Worm (Caenorhabditis elegans) whole organism, midembryonic: ENCODE measurements around the gene pax-2.

Source experiments
- T22C8.4 ChIP-seq: fragments of 200-800 bp; sonication (Bioruptor generic); IDR thresholded peaks from 2 replicates; pipeline ENCODE4 v1.3.6; 2022; ENCODE audit warnings: missing genetic modification characterization, missing compliant biosample characterization
- cog-1 ChIP-seq: sonication (generic microtip); optimal IDR thresholded peaks from 2 replicates; lab custom pipeline; 2016; ENCODE audit warnings: missing genetic modification characterization, missing compliant biosample characterization
- flt-1 ChIP-seq: fragments of 200-800 bp; sonication (Bioruptor generic); IDR thresholded peaks from 2 replicates; pipeline ENCODE4 v1.3.6; 2022; ENCODE audit warnings: missing genetic modification characterization, missing compliant biosample characterization
- klf-2 ChIP-seq: fragments of 200-800 bp; sonication (Bioruptor generic); conservative IDR thresholded peaks from 2 replicates; pipeline ENCODE4 v1.3.6; 2022; ENCODE audit warnings: missing genetic modification reagents, missing genetic modification characterization, missing compliant biosample characterization
- med-1 ChIP-seq: sonication (generic microtip); optimal IDR thresholded peaks from 2 replicates; lab custom pipeline; 2017; ENCODE audit warnings: missing genetic modification characterization, mild to moderate bottlenecking, missing compliant biosample characterization, antibody characterized with exemption, missing genetic modification reagents; ENCODE audit not compliant: insufficient read depth
- ref-1 ChIP-seq: fragments of 200-800 bp; sonication (Bioruptor generic); conservative IDR thresholded peaks from 2 replicates; pipeline ENCODE4 v1.3.6; 2022; ENCODE audit warnings: missing genetic modification reagents, missing genetic modification characterization, missing compliant biosample characterization
- tab-1 ChIP-seq: fragments of 200-800 bp; sonication (Bioruptor generic); IDR thresholded peaks from 2 replicates; pipeline ENCODE4 v1.3.6; 2022; ENCODE audit warnings: missing genetic modification characterization, missing compliant biosample characterization
- ztf-23 ChIP-seq: fragments of 200-800 bp; sonication (Bioruptor generic); IDR thresholded peaks from 2 replicates; pipeline ENCODE4 v1.3.6; 2022; ENCODE audit warnings: missing genetic modification reagents, missing genetic modification characterization, missing compliant biosample characterization
- ztf-29 ChIP-seq: fragments of 200-800 bp; sonication (Bioruptor generic); IDR thresholded peaks from 2 replicates; pipeline ENCODE4 v1.3.6; 2022; ENCODE audit warnings: missing genetic modification reagents, missing genetic modification characterization, missing compliant biosample characterization

Gene pax-2

ce11 chrIV:4204275-4204674 lies at the start of gene pax-2:
Gene pax-2 (minus strand): TSS chrIV:4204375.
- TF ChIP-seq T22C8.4 (GFP tag; lab: Robert Waterston, UW), result no peak
- TF ChIP-seq klf-2 (GFP tag; lab: Robert Waterston, UW), result no peak
- no peak for TF ChIP-seq med-1 (GFP tag; lab: Kevin White, UChicago)
- TF ChIP-seq ref-1 (GFP tag; lab: Robert Waterston, UW), result no peak
- no peak for TF ChIP-seq ztf-23 (GFP tag; lab: Robert Waterston, UW)
- no peak for TF ChIP-seq flt-1 (GFP tag; lab: Robert Waterston, UW)
- no peak for TF ChIP-seq cog-1 (tag; lab: Kevin White, UChicago)
- TF ChIP-seq tab-1 (GFP tag; lab: Robert Waterston, UW), result no peak
- TF ChIP-seq ztf-29, result no peak

DNA sequence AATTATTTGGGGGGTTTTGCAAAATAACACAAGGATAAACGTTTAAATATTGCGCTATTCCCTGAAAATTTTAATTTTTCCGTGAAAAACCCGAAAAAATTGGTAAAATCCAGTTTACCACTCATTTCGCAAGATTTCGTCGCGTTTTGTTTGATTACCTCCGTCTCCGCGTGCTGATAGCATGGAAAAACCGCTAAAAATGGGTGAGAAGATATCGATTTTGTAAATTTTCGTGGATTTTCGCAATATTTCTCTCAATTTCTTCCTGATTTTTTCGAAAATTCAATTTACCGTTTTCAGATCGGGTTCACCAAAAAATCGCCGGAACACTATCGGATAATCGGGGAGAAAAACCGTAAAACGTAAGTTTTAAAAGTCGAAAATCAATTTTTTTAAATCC lies 43.6 kb upstream of the pax-2 start, which contains the start of gene ama-1:
Gene ama-1 (plus strand): TSS at position 301 of the 400 bp plus-strand sequence.
- no peak for TF ChIP-seq flt-1 (GFP tag; lab: Robert Waterston, UW)
- TF ChIP-seq ref-1 (GFP tag; lab: Robert Waterston, UW), result no peak
- TF ChIP-seq T22C8.4 (GFP tag; lab: Robert Waterston, UW), result no peak
- no peak for TF ChIP-seq cog-1 (tag; lab: Kevin White, UChicago)
- TF ChIP-seq med-1 (GFP tag; lab: Kevin White, UChicago), result no peak
- no peak for TF ChIP-seq klf-2 (GFP tag; lab: Robert Waterston, UW)
- no peak for TF ChIP-seq ztf-29
- no peak for TF ChIP-seq ztf-23 (GFP tag; lab: Robert Waterston, UW)
- no peak for TF ChIP-seq tab-1 (GFP tag; lab: Robert Waterston, UW)

DNA sequence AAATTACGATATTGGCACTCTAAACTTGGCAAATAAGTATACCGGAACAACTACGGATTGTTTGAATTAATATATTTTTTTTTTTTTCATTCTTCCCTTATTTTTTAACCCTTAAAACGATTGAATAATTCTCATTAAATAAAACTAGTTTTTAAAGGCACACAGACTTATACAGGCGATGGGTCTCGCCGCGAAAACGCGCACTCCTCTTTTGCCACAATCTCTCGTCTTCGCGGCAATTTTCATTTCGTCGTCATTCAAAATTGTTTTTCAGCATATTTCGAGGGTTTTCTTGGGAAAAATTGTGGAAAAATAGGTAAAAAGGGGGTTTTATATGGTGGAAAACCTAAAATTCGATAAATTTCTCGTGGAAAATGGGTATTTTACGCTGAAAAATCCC lies 43.2 kb upstream of the pax-2 start:
- TF ChIP-seq ref-1 (GFP tag; lab: Robert Waterston, UW), result no peak
- no peak for TF ChIP-seq med-1 (GFP tag; lab: Kevin White, UChicago)
- TF ChIP-seq ztf-23 (GFP tag; lab: Robert Waterston, UW), result no peak
- TF ChIP-seq tab-1 (GFP tag; lab: Robert Waterston, UW), result no peak
- TF ChIP-seq flt-1 (GFP tag; lab: Robert Waterston, UW), result no peak
- no peak for TF ChIP-seq klf-2 (GFP tag; lab: Robert Waterston, UW)
- no peak for TF ChIP-seq T22C8.4 (GFP tag; lab: Robert Waterston, UW)
- TF ChIP-seq ztf-29, result no peak
- no peak for TF ChIP-seq cog-1 (tag; lab: Kevin White, UChicago)

ce11 chrIV:4246493-4246892 lies 42.3 kb upstream of the pax-2 start, which contains the start of gene ttr-20:
Gene ttr-20 (plus strand): TSS chrIV:4246793.
- no peak for TF ChIP-seq cog-1 (tag; lab: Kevin White, UChicago)
- no peak for TF ChIP-seq klf-2 (GFP tag; lab: Robert Waterston, UW)
- no peak for TF ChIP-seq flt-1 (GFP tag; lab: Robert Waterston, UW)
- no peak for TF ChIP-seq ref-1 (GFP tag; lab: Robert Waterston, UW)
- TF ChIP-seq ztf-29, result no peak
- TF ChIP-seq med-1 (GFP tag; lab: Kevin White, UChicago), result no peak
- TF ChIP-seq T22C8.4 (GFP tag; lab: Robert Waterston, UW), result no peak
- no peak for TF ChIP-seq tab-1 (GFP tag; lab: Robert Waterston, UW)
- TF ChIP-seq ztf-23 (GFP tag; lab: Robert Waterston, UW), result no peak

ce11 chrIV:4244510-4244909 lies 40.3 kb upstream of the pax-2 start, which contains the start of gene col-34:
Gene col-34 (minus strand): TSS chrIV:4244610.
- TF ChIP-seq tab-1 (GFP tag; lab: Robert Waterston, UW) (no peak), ref-1 (GFP tag; lab: Robert Waterston, UW) (no peak), ztf-29 (no peak), med-1 (GFP tag; lab: Kevin White, UChicago) (no peak), T22C8.4 (GFP tag; lab: Robert Waterston, UW) (no peak), cog-1 (tag; lab: Kevin White, UChicago) (no peak), ztf-23 (GFP tag; lab: Robert Waterston, UW) (no peak), flt-1 (GFP tag; lab: Robert Waterston, UW) (no peak), klf-2 (GFP tag; lab: Robert Waterston, UW) (no peak)

DNA sequence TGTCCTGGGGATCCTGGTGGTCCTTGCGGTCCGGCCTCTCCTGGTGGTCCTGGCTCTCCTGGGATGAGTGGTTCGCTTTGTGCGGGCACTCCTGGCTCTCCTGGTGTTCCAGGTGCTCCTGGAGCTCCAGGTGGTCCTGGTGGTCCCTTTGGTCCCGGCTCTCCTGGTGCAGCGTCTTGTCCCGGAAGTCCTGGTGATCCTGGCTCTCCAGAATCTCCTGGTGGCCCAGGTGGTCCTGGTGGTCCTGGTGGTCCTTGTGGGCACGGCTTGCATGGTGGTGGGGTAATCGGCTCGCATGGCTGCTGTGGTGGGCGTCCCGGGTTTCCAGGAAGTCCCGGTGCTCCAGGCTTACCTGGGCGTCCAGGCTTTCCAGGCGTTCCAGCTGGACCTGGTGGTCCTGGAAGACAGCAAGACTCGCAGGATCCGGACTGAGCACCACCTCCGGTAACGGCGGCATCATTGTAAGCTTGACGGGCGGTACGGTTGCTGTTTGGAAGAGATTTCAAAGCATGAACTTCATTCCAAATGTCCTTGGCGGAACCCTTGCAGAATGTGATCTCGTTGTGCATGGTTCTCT lies 39.7 kb upstream of the pax-2 start:
- TF ChIP-seq flt-1 (GFP tag; lab: Robert Waterston, UW) (peak; percentile 5; the same call in 1 of the 2 replicates), cog-1 (tag; lab: Kevin White, UChicago) (no peak), T22C8.4 (GFP tag; lab: Robert Waterston, UW) (no peak), ztf-29 (no peak), klf-2 (GFP tag; lab: Robert Waterston, UW) (no peak)

ce11 chrIV:4236671-4237070 lies 32.5 kb upstream of the pax-2 start:
- no peak for TF ChIP-seq ztf-23 (GFP tag; lab: Robert Waterston, UW)
- TF ChIP-seq klf-2 (GFP tag; lab: Robert Waterston, UW), result no peak
- TF ChIP-seq ztf-29, result no peak
- no peak for TF ChIP-seq tab-1 (GFP tag; lab: Robert Waterston, UW)
- no peak for TF ChIP-seq flt-1 (GFP tag; lab: Robert Waterston, UW)
- no peak for TF ChIP-seq cog-1 (tag; lab: Kevin White, UChicago)
- no peak for TF ChIP-seq T22C8.4 (GFP tag; lab: Robert Waterston, UW)
- TF ChIP-seq med-1 (GFP tag; lab: Kevin White, UChicago), result no peak
- TF ChIP-seq ref-1 (GFP tag; lab: Robert Waterston, UW), result no peak

ce11 chrIV:4236025-4236407 lies 31.8 kb upstream of the pax-2 start:
- TF ChIP-seq ref-1 (GFP tag; lab: Robert Waterston, UW) (no peak), flt-1 (GFP tag; lab: Robert Waterston, UW) (no peak), klf-2 (GFP tag; lab: Robert Waterston, UW) (no peak), tab-1 (GFP tag; lab: Robert Waterston, UW) (no peak), ztf-23 (GFP tag; lab: Robert Waterston, UW) (no peak), med-1 (GFP tag; lab: Kevin White, UChicago) (no peak), ztf-29 (no peak), cog-1 (tag; lab: Kevin White, UChicago) (no peak), T22C8.4 (GFP tag; lab: Robert Waterston, UW) (no peak)
